Worm (Caenorhabditis elegans) whole organism, L4 larva: Measurements from ENCODE around the gene adal-1.

Experiments used
- ama-1 ChIP-seq: fragments of 150-350 bp; optimal IDR thresholded peaks from 2 replicates; lab custom pipeline; 2014; ENCODE audit warnings: inconsistent platforms, mixed read lengths
- daf-19 ChIP-seq: fragments of 200-800 bp; sonication (Bioruptor generic); conservative IDR thresholded peaks from 2 replicates; pipeline ENCODE4 v1.3.6; 2022; ENCODE audit warnings: missing genetic modification characterization, missing compliant biosample characterization
- egl-27 ChIP-seq: sonication (generic microtip); optimal IDR thresholded peaks from 3 replicates; lab custom pipeline; 2017; ENCODE audit warnings: missing biosample characterization, missing genetic modification reagents, missing genetic modification characterization
- nhr-237 ChIP-seq: sonication (generic microtip); optimal IDR thresholded peaks from 2 replicates; lab custom pipeline; 2017; ENCODE audit warnings: missing biosample characterization, missing genetic modification characterization
- nhr-25 ChIP-seq: sonication (generic microtip); optimal IDR thresholded peaks from 2 replicates; lab custom pipeline; 2017; ENCODE audit warnings: missing genetic modification characterization, mild to moderate bottlenecking, missing compliant biosample characterization, antibody characterized with exemption, moderate library complexity, borderline replicate concordance; ENCODE audit not compliant: insufficient read depth
- nhr-48 ChIP-seq: sonication (generic microtip); optimal IDR thresholded peaks from 2 replicates; lab custom pipeline; 2016; ENCODE audit warnings: mild to moderate bottlenecking, missing genetic modification characterization, missing compliant biosample characterization
- pqm-1 ChIP-seq: sonication (generic microtip); optimal IDR thresholded peaks from 2 replicates; lab custom pipeline; 2017; ENCODE audit warnings: missing biosample characterization, missing genetic modification characterization
- snpc-4 ChIP-seq: fragments of 150-350 bp; optimal IDR thresholded peaks from 2 replicates; lab custom pipeline; 2014; ENCODE audit warnings: missing biosample characterization, missing genetic modification characterization
- tag-97 ChIP-seq: fragments of 200-800 bp; sonication (Bioruptor generic); IDR thresholded peaks from 2 replicates; pipeline ENCODE4 v1.3.6; 2022; ENCODE audit warnings: missing genetic modification characterization, missing compliant biosample characterization
- tra-1 ChIP-seq: fragments of 200-800 bp; sonication (Bioruptor generic); IDR thresholded peaks from 2 replicates; pipeline ENCODE4 v1.3.6; 2022; ENCODE audit warnings: missing genetic modification reagents, missing genetic modification characterization, missing compliant biosample characterization

DNA sequence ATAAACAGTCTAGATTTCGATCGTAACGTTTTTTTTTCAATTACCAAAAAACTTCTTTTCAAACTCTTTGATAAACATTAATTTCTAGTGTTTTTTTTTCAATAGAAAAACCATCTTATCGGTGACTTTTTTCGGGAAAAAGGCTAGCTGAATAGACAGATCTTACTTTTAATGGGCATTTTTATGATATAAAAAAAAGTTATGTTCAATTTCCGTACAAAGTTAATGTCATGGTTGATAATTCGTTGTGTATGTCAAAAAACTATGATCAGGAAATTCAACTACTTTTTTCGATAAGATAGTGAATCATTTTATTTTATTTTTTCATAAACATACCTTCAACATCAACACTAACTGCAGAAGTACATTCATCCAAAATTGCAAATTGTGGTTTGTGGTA, 8.9 kb downstream of the adal-1 start:
- TF ChIP-seq pqm-1 (tag; lab: Kevin White, UChicago) (peak; percentile 29), nhr-237 (tag; lab: Kevin White, UChicago) (no peak), tag-97 (no peak), nhr-48 (no peak), ama-1 (lab: Kevin White, UChicago) (no peak), nhr-25 (tag; lab: Kevin White, UChicago) (no peak), snpc-4 (tag; lab: Kevin White, UChicago) (no peak), egl-27 (tag; lab: Kevin White, UChicago) (no peak), daf-19 (GFP tag; lab: Robert Waterston, UW) (no peak), tra-1 (GFP tag; lab: Robert Waterston, UW) (no peak)
